Fruit fly (Drosophila melanogaster) whole organism, embryonic: ENCODE measurements around the gene CG5608.
A peak's percentile ranks its signal among the peaks of the same experiment; 100 is the strongest.

Experiments used
- BtbVII ChIP-seq: fragments of 200-800 bp; sonication (Bioruptor generic); optimal IDR thresholded peaks from 3 replicates; lab custom pipeline; 2017; ENCODE audit warnings: missing biosample characterization, mild to moderate bottlenecking, missing genetic modification characterization
- CG1024 ChIP-seq: fragments of 200-800 bp; sonication (Bioruptor generic); IDR thresholded peaks from 2 replicates; pipeline ENCODE4 v1.3.6; 2022; ENCODE audit warnings: missing biosample characterization, missing genetic modification characterization
- CG10431 ChIP-seq: fragments of 200-800 bp; sonication (Bioruptor generic); optimal IDR thresholded peaks from 3 replicates; lab custom pipeline; 2018; ENCODE audit warnings: missing biosample characterization, mild to moderate bottlenecking, missing genetic modification characterization
- CG10565 ChIP-seq: fragments of 200-800 bp; sonication (Bioruptor generic); optimal IDR thresholded peaks from 3 replicates; lab custom pipeline; 2016; ENCODE audit warnings: missing biosample characterization, mild to moderate bottlenecking, missing genetic modification characterization
- CG11398 ChIP-seq: fragments of 200-800 bp; sonication (Bioruptor generic); optimal IDR thresholded peaks from 2 replicates; lab custom pipeline; 2016; ENCODE audit warnings: missing biosample characterization, missing genetic modification characterization
- CG12071 ChIP-seq: fragments of 200-800 bp; sonication (Bioruptor generic); optimal IDR thresholded peaks from 3 replicates; lab custom pipeline; 2018; ENCODE audit warnings: missing biosample characterization, mild to moderate bottlenecking, missing genetic modification characterization
- CG12155 ChIP-seq: fragments of 200-800 bp; sonication (Bioruptor generic); optimal IDR thresholded peaks from 3 replicates; lab custom pipeline; 2016; ENCODE audit warnings: missing biosample characterization, missing genetic modification characterization
- CG13894 ChIP-seq: fragments of 200-800 bp; sonication (Bioruptor generic); optimal IDR thresholded peaks from 3 replicates; lab custom pipeline; 2018; ENCODE audit warnings: missing biosample characterization, mild to moderate bottlenecking, missing genetic modification characterization, moderate library complexity
- CG14050 ChIP-seq: fragments of 200-800 bp; sonication (Bioruptor generic); IDR thresholded peaks from 3 replicates; pipeline ENCODE4 v1.3.6; 2022; ENCODE audit warnings: missing biosample characterization, missing genetic modification characterization
- CG15011 ChIP-seq: fragments of 200-800 bp; sonication (Bioruptor generic); optimal IDR thresholded peaks from 3 replicates; lab custom pipeline; 2018; ENCODE audit warnings: missing biosample characterization, mild to moderate bottlenecking, missing genetic modification characterization
- CG18011 ChIP-seq: fragments of 200-800 bp; sonication (Bioruptor generic); optimal IDR thresholded peaks from 2 replicates; lab custom pipeline; 2017; ENCODE audit warnings: missing biosample characterization, missing genetic modification characterization, mild to moderate bottlenecking, moderate library complexity, missing genotype
- CG3281 ChIP-seq: fragments of 200-800 bp; sonication (Bioruptor generic); optimal IDR thresholded peaks from 3 replicates; lab custom pipeline; 2017; ENCODE audit warnings: missing biosample characterization, mild to moderate bottlenecking, missing genetic modification characterization
- CG33557 ChIP-seq: fragments of 200-800 bp; sonication (Bioruptor generic); optimal IDR thresholded peaks from 2 replicates; lab custom pipeline; 2019; ENCODE audit warnings: missing biosample characterization, mild to moderate bottlenecking, missing genetic modification characterization, moderate library complexity
- CG34422 ChIP-seq: fragments of 200-800 bp; sonication (Bioruptor generic); IDR thresholded peaks from 3 replicates; pipeline ENCODE4 v1.3.6; 2022; ENCODE audit warnings: missing biosample characterization, missing genetic modification characterization
- CG4360 ChIP-seq: fragments of 200-800 bp; sonication (Bioruptor generic); IDR thresholded peaks from 2 replicates; pipeline ENCODE4 v1.3.6; 2022; ENCODE audit warnings: missing biosample characterization, missing genetic modification characterization
- CG6689 ChIP-seq: fragments of 200-800 bp; sonication (Bioruptor generic); IDR thresholded peaks from 2 replicates; pipeline ENCODE4 v1.3.6; 2022; ENCODE audit warnings: missing biosample characterization, missing genetic modification characterization
- CG7786 ChIP-seq: fragments of 200-800 bp; sonication (Bioruptor generic); optimal IDR thresholded peaks from 2 replicates; lab custom pipeline; 2016; ENCODE audit warnings: missing biosample characterization, missing genetic modification characterization
- CG8359 ChIP-seq: fragments of 200-800 bp; sonication (Bioruptor generic); optimal IDR thresholded peaks from 2 replicates; lab custom pipeline; 2017; ENCODE audit warnings: missing biosample characterization, mild to moderate bottlenecking, missing genetic modification characterization, borderline replicate concordance
- D ChIP-seq, 2 experiments: fragments of 200-800 bp in 1 of 2; fragments of >200 bp in 1 of 2; sonication (Bioruptor generic) in 1 of 2; optimal IDR thresholded peaks; 2 replicates in 1 of 2; 3 replicates in 1 of 2; lab custom pipeline; 2017; ENCODE audit warnings: mild to moderate bottlenecking in 1 of 2, missing biosample characterization in 1 of 2, missing genetic modification characterization in 1 of 2, missing genetic modification reagents in 1 of 2
- Dek ChIP-seq: fragments of 200-800 bp; sonication (Bioruptor generic); optimal IDR thresholded peaks from 3 replicates; lab custom pipeline; 2019; ENCODE audit warnings: missing biosample characterization, mild to moderate bottlenecking, missing genetic modification characterization, moderate library complexity
- Doc3 ChIP-seq: fragments of 200-800 bp; sonication (Bioruptor generic); IDR thresholded peaks from 3 replicates; pipeline ENCODE4 v1.3.6; 2022; ENCODE audit warnings: missing biosample characterization, missing genetic modification characterization; ENCODE audit not compliant: partially characterized antibody
- Fer2 ChIP-seq: fragments of 200-800 bp; sonication (Bioruptor generic); optimal IDR thresholded peaks from 2 replicates; lab custom pipeline; 2018; ENCODE audit warnings: missing biosample characterization, mild to moderate bottlenecking, missing genetic modification characterization, moderate library complexity
- GATAe ChIP-seq: fragments of 200-800 bp; sonication (Bioruptor generic); conservative IDR thresholded peaks from 2 replicates; pipeline ENCODE4 v1.3.6; 2022; ENCODE audit warnings: missing biosample characterization, missing genetic modification characterization
- Hand ChIP-seq: fragments of 200-800 bp; sonication (Bioruptor generic); optimal IDR thresholded peaks from 2 replicates; lab custom pipeline; 2017; ENCODE audit warnings: mild to moderate bottlenecking, missing biosample characterization, missing genetic modification reagents, missing genetic modification characterization
- Hr39 ChIP-seq: fragments of >200 bp; optimal IDR thresholded peaks from 2 replicates; lab custom pipeline; 2017
- Jarid2 ChIP-seq: fragments of 200-800 bp; sonication (Bioruptor generic); optimal IDR thresholded peaks from 3 replicates; lab custom pipeline; 2017; ENCODE audit warnings: mild to moderate bottlenecking, missing biosample characterization, missing genetic modification reagents, missing genetic modification characterization
- MBD-R2 ChIP-seq: fragments of 200-800 bp; sonication (Bioruptor generic); IDR thresholded peaks from 2 replicates; pipeline ENCODE4 v1.3.6; 2022; ENCODE audit warnings: missing biosample characterization, missing genetic modification characterization
- Opbp ChIP-seq: fragments of 200-800 bp; sonication (Bioruptor generic); IDR thresholded peaks from 3 replicates; pipeline ENCODE4 v1.3.6; 2022; ENCODE audit warnings: missing biosample characterization, missing genetic modification characterization; ENCODE audit not compliant: partially characterized antibody
- Sin3A ChIP-seq: fragments of >200 bp; optimal IDR thresholded peaks from 2 replicates; lab custom pipeline; 2018
- Spps ChIP-seq: fragments of 200-800 bp; sonication (Bioruptor generic); optimal IDR thresholded peaks from 2 replicates; lab custom pipeline; 2018; ENCODE audit warnings: missing biosample characterization, mild to moderate bottlenecking, missing genetic modification characterization
- ato ChIP-seq: fragments of 200-800 bp; sonication (Bioruptor generic); IDR thresholded peaks from 2 replicates; pipeline ENCODE4 v1.3.6; 2022; ENCODE audit warnings: missing biosample characterization, missing genetic modification characterization; ENCODE audit not compliant: partially characterized antibody
- cad ChIP-seq: fragments of >200 bp; optimal IDR thresholded peaks from 2 replicates; lab custom pipeline; 2017; ENCODE audit warnings: missing biosample characterization, missing genetic modification characterization
- cg ChIP-seq: fragments of 200-800 bp; sonication (Bioruptor generic); optimal IDR thresholded peaks from 3 replicates; lab custom pipeline; 2019; ENCODE audit warnings: missing biosample characterization, mild to moderate bottlenecking, missing genetic modification characterization, moderate library complexity
- cwo ChIP-seq: fragments of 200-800 bp; sonication (Bioruptor generic); optimal IDR thresholded peaks from 3 replicates; lab custom pipeline; 2017; ENCODE audit warnings: missing biosample characterization, missing genetic modification characterization, mild to moderate bottlenecking, moderate library complexity, missing genetic modification reagents
- dan ChIP-seq: fragments of 200-800 bp; sonication (Bioruptor generic); IDR thresholded peaks from 2 replicates; pipeline ENCODE4 v1.3.6; 2022; ENCODE audit warnings: missing biosample characterization, missing genetic modification characterization
- ems ChIP-seq: fragments of 200-800 bp; sonication (Bioruptor generic); optimal IDR thresholded peaks from 3 replicates; lab custom pipeline; 2016; ENCODE audit warnings: missing biosample characterization, missing genetic modification characterization
- hkb ChIP-seq, 2 experiments: fragments of 200-800 bp in 1 of 2; fragments of >200 bp in 1 of 2; sonication (Bioruptor generic) in 1 of 2; IDR thresholded peaks in 1 of 2; optimal IDR thresholded peaks in 1 of 2; 2 replicates each; pipeline versions ENCODE4 v1.3.6 to Lab custom; 2017 to 2022; ENCODE audit warnings: missing biosample characterization in 1 of 2, missing genetic modification characterization in 1 of 2
- ind ChIP-seq: fragments of 200-800 bp; sonication (Bioruptor generic); optimal IDR thresholded peaks from 3 replicates; lab custom pipeline; 2016; ENCODE audit warnings: missing biosample characterization, missing genetic modification characterization
- jumu ChIP-seq: fragments of 200-800 bp; sonication (Bioruptor generic); optimal IDR thresholded peaks from 3 replicates; lab custom pipeline; 2016; ENCODE audit warnings: missing biosample characterization, missing genetic modification characterization
- lilli ChIP-seq: fragments of 200-800 bp; sonication (Bioruptor generic); optimal IDR thresholded peaks from 3 replicates; lab custom pipeline; 2016; ENCODE audit warnings: missing biosample characterization, missing genetic modification characterization
- peb ChIP-seq: fragments of 200-800 bp; sonication (Bioruptor generic); IDR thresholded peaks from 2 replicates; pipeline ENCODE4 v1.3.6; 2022; ENCODE audit warnings: missing biosample characterization, missing genetic modification characterization
- shn ChIP-seq: fragments of 200-800 bp; sonication (Bioruptor generic); optimal IDR thresholded peaks from 3 replicates; lab custom pipeline; 2016; ENCODE audit warnings: missing biosample characterization, missing genetic modification characterization
- tll ChIP-seq, 2 experiments: fragments of 200-800 bp in 1 of 2; fragments of >200 bp in 1 of 2; sonication (Bioruptor generic) in 1 of 2; optimal IDR thresholded peaks; 2 replicates each; lab custom pipeline; 2017 to 2019; ENCODE audit warnings: missing biosample characterization in 2 of 2, missing genetic modification characterization in 2 of 2, mild to moderate bottlenecking in 1 of 2, moderate library complexity in 1 of 2
- toy ChIP-seq: fragments of 200-800 bp; sonication (Bioruptor generic); IDR thresholded peaks from 2 replicates; pipeline ENCODE4 v1.3.6; 2022; ENCODE audit warnings: missing biosample characterization, missing genetic modification characterization
- vnd ChIP-seq: fragments of 200-800 bp; sonication (Bioruptor generic); IDR thresholded peaks from 3 replicates; pipeline ENCODE4 v1.3.6; 2022; ENCODE audit warnings: missing biosample characterization, missing genetic modification characterization; ENCODE audit not compliant: partially characterized antibody
- vvl ChIP-seq: fragments of 200-800 bp; sonication (Bioruptor generic); IDR thresholded peaks from 2 replicates; pipeline ENCODE4 v1.3.6; 2022; ENCODE audit warnings: missing biosample characterization, missing genetic modification characterization
- yki ChIP-seq: fragments of >200 bp; optimal IDR thresholded peaks from 3 replicates; lab custom pipeline; 2018
- zf30C ChIP-seq: fragments of 200-800 bp; sonication (Bioruptor generic); optimal IDR thresholded peaks from 3 replicates; lab custom pipeline; 2018; ENCODE audit warnings: missing biosample characterization, mild to moderate bottlenecking, missing genetic modification characterization

CG5608 gene

dm6 chr3R:12442601-12443533, 22.2 kb downstream of the CG5608 start (continued):
- no peak for TF ChIP-seq ato (GFP tag; lab: Robert Waterston, UW)
- TF ChIP-seq ems (GFP tag; lab: Kevin White, UChicago) = no peak
- TF ChIP-seq vnd (GFP tag; lab: Robert Waterston, UW) = no peak
- TF ChIP-seq BtbVII (GFP tag; lab: Kevin White, UChicago) = no peak
- no peak for TF ChIP-seq CG1024 (GFP tag; lab: Robert Waterston, UW)
- TF ChIP-seq D (optimal IDR thresholded peaks at IDR 0.05; lab: Kevin White, UChicago) = no peak
- TF ChIP-seq D (GFP tag; optimal IDR thresholded peaks at IDR 0.05; lab: Kevin White, UChicago) = no peak
- peak; percentile 6 for TF ChIP-seq CG12155 (GFP tag; lab: Kevin White, UChicago)
- TF ChIP-seq hkb (optimal IDR thresholded peaks at IDR 0.05; lab: Kevin White, UChicago) = no peak
- no peak for TF ChIP-seq hkb (GFP tag; IDR thresholded peaks at IDR 0.05; lab: Robert Waterston, UW)
- no peak for TF ChIP-seq CG6689 (GFP tag; lab: Robert Waterston, UW)
- TF ChIP-seq lilli (GFP tag; lab: Kevin White, UChicago) = peak; percentile 56
- TF ChIP-seq CG18011 (GFP tag; lab: Kevin White, UChicago) = no peak
- no peak for TF ChIP-seq vvl (GFP tag; lab: Robert Waterston, UW)
- no peak for TF ChIP-seq Opbp (GFP tag; lab: Robert Waterston, UW)
- TF ChIP-seq shn (GFP tag; lab: Kevin White, UChicago) = no peak
- no peak for TF ChIP-seq CG4360 (GFP tag; lab: Robert Waterston, UW)
- peak; percentile 53 for TF ChIP-seq Fer2 (tag; lab: Kevin White, UChicago)
- TF ChIP-seq Dek = peak; percentile 12
- no peak for TF ChIP-seq CG10431 (GFP tag; lab: Kevin White, UChicago)
- TF ChIP-seq CG12071 (GFP tag; lab: Kevin White, UChicago) = no peak
- TF ChIP-seq MBD-R2 (GFP tag; lab: Robert Waterston, UW) = no peak
- TF ChIP-seq CG10565 (GFP tag; lab: Kevin White, UChicago) = no peak
- TF ChIP-seq ind (GFP tag; lab: Kevin White, UChicago) = peak; percentile 39
- no peak for TF ChIP-seq Sin3A
- TF ChIP-seq toy (GFP tag; lab: Robert Waterston, UW) = no peak
- TF ChIP-seq Spps = no peak
- TF ChIP-seq zf30C (GFP tag; lab: Kevin White, UChicago) = peak; percentile 51
- TF ChIP-seq CG3281 (GFP tag; lab: Kevin White, UChicago) = peak; percentile 61
- TF ChIP-seq cg (GFP tag; lab: Kevin White, UChicago) = peak; percentile 9
- no peak for TF ChIP-seq CG33557 (GFP tag; lab: Kevin White, UChicago)
- TF ChIP-seq peb (GFP tag; lab: Robert Waterston, UW) = no peak
- no peak for TF ChIP-seq dan
- TF ChIP-seq CG14050 (GFP tag; lab: Robert Waterston, UW) = 0 out of 3 replicates have a peak, but pooled peaks have one; percentile 23
- no peak for TF ChIP-seq CG11398 (GFP tag; lab: Kevin White, UChicago)
- TF ChIP-seq GATAe (GFP tag; lab: Robert Waterston, UW) = no peak
- TF ChIP-seq CG34422 (GFP tag; lab: Robert Waterston, UW) = no peak
- TF ChIP-seq jumu (GFP tag; lab: Kevin White, UChicago) = no peak
- TF ChIP-seq CG15011 (GFP tag; lab: Kevin White, UChicago) = no peak
- TF ChIP-seq cwo (GFP tag; lab: Kevin White, UChicago) = peak; percentile 14
- TF ChIP-seq Hand (GFP tag; lab: Kevin White, UChicago) = peak; percentile 4
- TF ChIP-seq tll (GFP tag; optimal IDR thresholded peaks at IDR 0.05; lab: Kevin White, UChicago) = no peak
- no peak for TF ChIP-seq Jarid2 (GFP tag; lab: Kevin White, UChicago)
- TF ChIP-seq CG7786 = no peak
- TF ChIP-seq Hr39 (lab: Kevin White, UChicago) = no peak
- peak; percentile 34 for TF ChIP-seq CG13894 (tag; lab: Kevin White, UChicago)
- TF ChIP-seq Doc3 (GFP tag; lab: Robert Waterston, UW) = no peak
- TF ChIP-seq CG8359 (GFP tag; lab: Kevin White, UChicago) = no peak
- no peak for TF ChIP-seq cad (GFP tag; lab: Kevin White, UChicago)
- TF ChIP-seq yki (lab: Kevin White, UChicago) = no peak
